Fruit fly (Drosophila melanogaster) whole organism, embryonic: ENCODE measurements around the gene CG6066.
A peak's percentile ranks its signal among the peaks of the same experiment; 100 is the strongest.

Experiments
- Antp ChIP-seq: fragments of 200-800 bp; sonication (Bioruptor generic); optimal IDR thresholded peaks from 3 replicates; lab custom pipeline; 2016; ENCODE audit warnings: missing biosample characterization, missing genetic modification characterization
- CG10267 ChIP-seq: fragments of 200-800 bp; sonication (Bioruptor generic); optimal IDR thresholded peaks from 2 replicates; lab custom pipeline; 2018; ENCODE audit warnings: missing biosample characterization, mild to moderate bottlenecking, missing genetic modification characterization, moderate library complexity
- CG10979 ChIP-seq: fragments of 200-800 bp; sonication (Bioruptor generic); optimal IDR thresholded peaks from 2 replicates; lab custom pipeline; 2018; ENCODE audit warnings: missing biosample characterization, mild to moderate bottlenecking, missing genetic modification characterization, moderate library complexity
- CG11093 ChIP-seq: fragments of 200-800 bp; sonication (Bioruptor generic); IDR thresholded peaks from 3 replicates; pipeline ENCODE4 v1.3.6; 2022; ENCODE audit warnings: missing biosample characterization, missing genetic modification characterization
- CG12299 ChIP-seq: fragments of 200-800 bp; sonication (Bioruptor generic); optimal IDR thresholded peaks from 2 replicates; lab custom pipeline; 2018; ENCODE audit warnings: missing biosample characterization, mild to moderate bottlenecking, missing genetic modification characterization
- CG13894 ChIP-seq: fragments of 200-800 bp; sonication (Bioruptor generic); optimal IDR thresholded peaks from 3 replicates; lab custom pipeline; 2018; ENCODE audit warnings: missing biosample characterization, mild to moderate bottlenecking, missing genetic modification characterization, moderate library complexity
- CG14014 ChIP-seq: fragments of 200-800 bp; sonication (Bioruptor generic); IDR thresholded peaks from 2 replicates; pipeline ENCODE4 v1.3.6; 2022; ENCODE audit warnings: missing biosample characterization, missing genetic modification characterization
- CG14050 ChIP-seq: fragments of 200-800 bp; sonication (Bioruptor generic); IDR thresholded peaks from 3 replicates; pipeline ENCODE4 v1.3.6; 2022; ENCODE audit warnings: missing biosample characterization, missing genetic modification characterization
- CG1647 ChIP-seq: fragments of 200-800 bp; sonication (Bioruptor generic); optimal IDR thresholded peaks from 3 replicates; lab custom pipeline; 2016; ENCODE audit warnings: missing biosample characterization, missing genetic modification characterization
- CG17328 ChIP-seq: fragments of 200-800 bp; sonication (Bioruptor generic); IDR thresholded peaks from 2 replicates; pipeline ENCODE4 v1.3.6; 2022; ENCODE audit warnings: missing biosample characterization, missing genetic modification characterization
- CG17568 ChIP-seq: fragments of 200-800 bp; sonication (Bioruptor generic); optimal IDR thresholded peaks from 2 replicates; lab custom pipeline; 2018; ENCODE audit warnings: missing biosample characterization, mild to moderate bottlenecking, missing genetic modification characterization, moderate library complexity
- CG30020 ChIP-seq: fragments of 200-800 bp; optimal IDR thresholded peaks from 2 replicates; lab custom pipeline; 2019; ENCODE audit warnings: missing biosample characterization, mild to moderate bottlenecking, missing genetic modification characterization, moderate library complexity
- CG33213 ChIP-seq: fragments of 200-800 bp; sonication (Bioruptor generic); optimal IDR thresholded peaks from 3 replicates; lab custom pipeline; 2016; ENCODE audit warnings: missing biosample characterization, missing genetic modification characterization
- CG33557 ChIP-seq: fragments of 200-800 bp; sonication (Bioruptor generic); optimal IDR thresholded peaks from 2 replicates; lab custom pipeline; 2019; ENCODE audit warnings: missing biosample characterization, mild to moderate bottlenecking, missing genetic modification characterization, moderate library complexity
- CG3847 ChIP-seq: fragments of 200-800 bp; sonication (Bioruptor generic); IDR thresholded peaks from 2 replicates; pipeline ENCODE4 v1.3.6; 2022; ENCODE audit warnings: missing biosample characterization, missing genetic modification characterization
- CG4404 ChIP-seq: fragments of 200-800 bp; sonication (Bioruptor generic); IDR thresholded peaks from 2 replicates; pipeline ENCODE4 v1.3.6; 2022; ENCODE audit warnings: missing biosample characterization, missing genetic modification characterization
- CG7372 ChIP-seq: fragments of 200-800 bp; sonication (Bioruptor generic); IDR thresholded peaks from 2 replicates; pipeline ENCODE4 v1.3.6; 2022; ENCODE audit warnings: missing biosample characterization, missing genetic modification characterization
- CG8089 ChIP-seq: fragments of 200-800 bp; sonication (Bioruptor generic); optimal IDR thresholded peaks from 3 replicates; lab custom pipeline; 2016; ENCODE audit warnings: missing biosample characterization, missing genetic modification characterization
- CG8359 ChIP-seq: fragments of 200-800 bp; sonication (Bioruptor generic); optimal IDR thresholded peaks from 2 replicates; lab custom pipeline; 2017; ENCODE audit warnings: missing biosample characterization, mild to moderate bottlenecking, missing genetic modification characterization, borderline replicate concordance
- D19B ChIP-seq: fragments of 200-800 bp; sonication (Bioruptor generic); optimal IDR thresholded peaks from 2 replicates; lab custom pipeline; 2017; ENCODE audit warnings: missing biosample characterization, mild to moderate bottlenecking, missing genetic modification characterization
- Dp ChIP-seq: fragments of 200-800 bp; sonication (Bioruptor generic); optimal IDR thresholded peaks from 2 replicates; lab custom pipeline; 2018; ENCODE audit warnings: missing biosample characterization, mild to moderate bottlenecking, missing genetic modification characterization, moderate library complexity
- Fer1 ChIP-seq: fragments of 200-800 bp; sonication (Bioruptor generic); optimal IDR thresholded peaks from 2 replicates; lab custom pipeline; 2017; ENCODE audit warnings: missing biosample characterization, mild to moderate bottlenecking, missing genetic modification characterization
- MBD-R2 ChIP-seq: fragments of 200-800 bp; sonication (Bioruptor generic); IDR thresholded peaks from 2 replicates; pipeline ENCODE4 v1.3.6; 2022; ENCODE audit warnings: missing biosample characterization, missing genetic modification characterization
- Mad ChIP-seq: fragments of 200-800 bp; sonication (Bioruptor generic); optimal IDR thresholded peaks from 2 replicates; lab custom pipeline; 2016; ENCODE audit warnings: missing biosample characterization, missing genetic modification characterization
- Six4 ChIP-seq: fragments of 200-800 bp; sonication (Bioruptor generic); optimal IDR thresholded peaks from 2 replicates; lab custom pipeline; 2016; ENCODE audit warnings: missing biosample characterization, missing genetic modification characterization
- Trl ChIP-seq, 3 experiments: fragments of >200 bp in 2 of 3; fragments of 200-800 bp in 1 of 3; sonication (Bioruptor generic) in 1 of 3; optimal IDR thresholded peaks; 2 replicates in 1 of 3; 3 replicates in 2 of 3; lab custom pipeline; 2016 to 2017; ENCODE audit warnings: missing biosample characterization in 1 of 3, missing genetic modification characterization in 1 of 3
- aop ChIP-seq: fragments of 200-800 bp; sonication (Bioruptor generic); IDR thresholded peaks from 2 replicates; pipeline ENCODE4 v1.3.6; 2022; ENCODE audit warnings: missing biosample characterization, missing genetic modification characterization
- bab2 ChIP-seq: fragments of 200-800 bp; sonication (Bioruptor generic); optimal IDR thresholded peaks from 2 replicates; lab custom pipeline; 2016; ENCODE audit warnings: missing biosample characterization, missing genetic modification characterization
- caup ChIP-seq: fragments of 200-800 bp; sonication (Bioruptor generic); optimal IDR thresholded peaks from 3 replicates; lab custom pipeline; 2017; ENCODE audit warnings: missing biosample characterization, mild to moderate bottlenecking, missing genetic modification characterization, moderate library complexity; ENCODE audit not compliant: severe bottlenecking
- chif ChIP-seq, 2 experiments: fragments of 200-800 bp; sonication (Bioruptor generic); optimal IDR thresholded peaks; 3 replicates each; lab custom pipeline; 2016; ENCODE audit warnings: missing biosample characterization in 2 of 2, missing genetic modification characterization in 2 of 2
- ems ChIP-seq: fragments of 200-800 bp; sonication (Bioruptor generic); optimal IDR thresholded peaks from 3 replicates; lab custom pipeline; 2016; ENCODE audit warnings: missing biosample characterization, missing genetic modification characterization
- en ChIP-seq: fragments of 200-800 bp; sonication (Bioruptor generic); optimal IDR thresholded peaks from 2 replicates; lab custom pipeline; 2016; ENCODE audit warnings: missing biosample characterization, missing genetic modification characterization
- h ChIP-seq: fragments of >200 bp; optimal IDR thresholded peaks from 2 replicates; lab custom pipeline; 2017
- her ChIP-seq: fragments of 200-800 bp; sonication (Bioruptor generic); optimal IDR thresholded peaks from 2 replicates; lab custom pipeline; 2016; ENCODE audit warnings: missing biosample characterization, missing genetic modification characterization
- jigr1 ChIP-seq: fragments of 200-800 bp; sonication (Bioruptor generic); IDR thresholded peaks from 3 replicates; pipeline ENCODE4 v1.3.6; 2022; ENCODE audit warnings: missing biosample characterization, missing genetic modification characterization
- kay ChIP-seq: fragments of 200-800 bp; sonication (Bioruptor generic); optimal IDR thresholded peaks from 2 replicates; lab custom pipeline; 2016; ENCODE audit warnings: missing biosample characterization, missing genetic modification characterization
- klu ChIP-seq: fragments of 200-800 bp; sonication (Bioruptor generic); IDR thresholded peaks from 2 replicates; pipeline ENCODE4 v1.3.6; 2022; ENCODE audit warnings: missing biosample characterization, missing genetic modification characterization
- lab ChIP-seq: fragments of 200-800 bp; sonication (Bioruptor generic); optimal IDR thresholded peaks from 3 replicates; lab custom pipeline; 2017; ENCODE audit warnings: missing biosample characterization, missing genetic modification characterization, mild to moderate bottlenecking, moderate library complexity, missing genetic modification reagents
- luna ChIP-seq: fragments of 200-800 bp; sonication (Bioruptor generic); optimal IDR thresholded peaks from 2 replicates; lab custom pipeline; 2016; ENCODE audit warnings: missing biosample characterization, missing genetic modification characterization
- mld ChIP-seq: fragments of 200-800 bp; sonication (Bioruptor generic); IDR thresholded peaks from 3 replicates; pipeline ENCODE4 v1.3.6; 2022; ENCODE audit warnings: missing biosample characterization, missing genetic modification characterization; ENCODE audit not compliant: partially characterized antibody
- nau ChIP-seq: fragments of 200-800 bp; sonication (Bioruptor generic); optimal IDR thresholded peaks from 3 replicates; lab custom pipeline; 2017; ENCODE audit warnings: missing biosample characterization, mild to moderate bottlenecking, missing genetic modification characterization, missing genetic modification reagents
- nmo ChIP-seq: fragments of 200-800 bp; sonication (Bioruptor generic); optimal IDR thresholded peaks from 2 replicates; lab custom pipeline; 2018; ENCODE audit warnings: missing biosample characterization, mild to moderate bottlenecking, missing genetic modification characterization, moderate library complexity
- pnt ChIP-seq: fragments of 200-800 bp; sonication (Bioruptor generic); optimal IDR thresholded peaks from 3 replicates; lab custom pipeline; 2016; ENCODE audit warnings: missing biosample characterization, missing genetic modification characterization
- pum ChIP-seq: fragments of 200-800 bp; sonication (Bioruptor generic); optimal IDR thresholded peaks from 2 replicates; lab custom pipeline; 2016; ENCODE audit warnings: missing biosample characterization, missing genetic modification characterization
- row ChIP-seq: fragments of 200-800 bp; sonication (Bioruptor generic); IDR thresholded peaks from 3 replicates; pipeline ENCODE4 v1.3.6; 2022; ENCODE audit warnings: missing biosample characterization, missing genetic modification characterization
- stc ChIP-seq: fragments of 200-800 bp; sonication (Bioruptor generic); IDR thresholded peaks from 2 replicates; pipeline ENCODE4 v1.3.6; 2022; ENCODE audit warnings: missing biosample characterization, missing genetic modification characterization
- unpg ChIP-seq: fragments of 200-800 bp; sonication (Bioruptor generic); optimal IDR thresholded peaks from 3 replicates; lab custom pipeline; 2018; ENCODE audit warnings: missing biosample characterization, mild to moderate bottlenecking, missing genetic modification characterization, moderate library complexity
- wek ChIP-seq: fragments of 200-800 bp; sonication (Bioruptor generic); optimal IDR thresholded peaks from 3 replicates; lab custom pipeline; 2018; ENCODE audit warnings: missing biosample characterization, mild to moderate bottlenecking, missing genetic modification characterization, moderate library complexity

The CG6066 gene

dm6 chr3R:27135692-27136641, 19.5 kb upstream of the CG6066 start (continued):
- TF ChIP-seq jigr1 (GFP tag; lab: Robert Waterston, UW) (no peak), pum (GFP tag; lab: Kevin White, UChicago) (peak; percentile 47), CG10267 (tag; lab: Kevin White, UChicago) (peak; percentile 40), CG7372 (GFP tag; lab: Robert Waterston, UW) (0 out of 2 replicates have a peak, but pooled peaks have one; percentile 27), aop (GFP tag; lab: Robert Waterston, UW) (no peak), D19B (GFP tag; lab: Kevin White, UChicago) (no peak), luna (GFP tag; lab: Kevin White, UChicago) (no peak), lab (GFP tag; lab: Kevin White, UChicago) (peak; percentile 82), CG8359 (GFP tag; lab: Kevin White, UChicago) (peak; percentile 69), CG30020 (tag; lab: Kevin White, UChicago) (no peak), pnt (GFP tag; lab: Kevin White, UChicago) (peak; percentile 59), CG14014 (GFP tag; lab: Robert Waterston, UW) (peak; percentile 53; the same call in 1 of the 2 replicates), CG8089 (GFP tag; lab: Kevin White, UChicago) (peak; percentile 77), h (lab: Kevin White, UChicago) (no peak), klu (GFP tag; lab: Robert Waterston, UW) (no peak), caup (peak; percentile 71), CG10979 (tag; lab: Kevin White, UChicago) (peak; percentile 40), wek (GFP tag; lab: Kevin White, UChicago) (peak; percentile 75), Dp (no peak), CG4404 (GFP tag; lab: Robert Waterston, UW) (no peak), CG14050 (GFP tag; lab: Robert Waterston, UW) (0 out of 3 replicates have a peak, but pooled peaks have one; percentile 29), unpg (GFP tag; lab: Kevin White, UChicago) (peak; percentile 67), ems (GFP tag; lab: Kevin White, UChicago) (peak; percentile 32), Antp (peak; percentile 24), Fer1 (peak; percentile 7), CG13894 (tag; lab: Kevin White, UChicago) (no peak), Six4 (GFP tag; lab: Kevin White, UChicago) (peak; percentile 51), CG33557 (GFP tag; lab: Kevin White, UChicago) (peak; percentile 80), chif (GFP tag; optimal IDR thresholded peaks at IDR 0.05; lab: Kevin White, UChicago) (peak; percentile 41 to 74), nmo (GFP tag; lab: Kevin White, UChicago) (peak; percentile 27), CG11093 (GFP tag; lab: Robert Waterston, UW) (peak; percentile 49; the same call in 1 of the 3 replicates), CG12299 (tag; lab: Kevin White, UChicago) (peak; percentile 51), CG33213 (peak; percentile 82), CG1647 (peak; percentile 33), CG17568 (GFP tag; lab: Kevin White, UChicago) (peak; percentile 77), Trl (optimal IDR thresholded peaks at IDR 0.05; lab: Kevin White, UChicago) (no peak), Trl (GFP tag; optimal IDR thresholded peaks at IDR 0.05; lab: Kevin White, UChicago) (peak; percentile 80), nau (GFP tag; lab: Kevin White, UChicago) (peak; percentile 81), CG3847 (GFP tag; lab: Robert Waterston, UW) (no peak), en (GFP tag; lab: Kevin White, UChicago) (peak; percentile 46), row (peak; percentile 36; the same call in 1 of the 3 replicates), CG17328 (GFP tag; lab: Robert Waterston, UW) (peak; percentile 68), stc (GFP tag; lab: Robert Waterston, UW) (peak; percentile 71; the same call in 1 of the 2 replicates), kay (peak; percentile 28), Mad (peak; percentile 37), her (GFP tag; lab: Kevin White, UChicago) (peak; percentile 25), bab2 (peak; percentile 70), mld (GFP tag; lab: Robert Waterston, UW) (no peak), MBD-R2 (GFP tag; lab: Robert Waterston, UW) (no peak)
